Worm (Caenorhabditis elegans) whole organism, L3 larva: ENCODE data around the gene zig-2.

Experiments
- R02D3.7 ChIP-seq: fragments of 150-350 bp; optimal IDR thresholded peaks from 2 replicates; lab custom pipeline; 2014; ENCODE audit warnings: missing biosample characterization, missing genetic modification characterization
- ZK546.5 ChIP-seq: sonication (generic microtip); optimal IDR thresholded peaks from 2 replicates; lab custom pipeline; 2017; ENCODE audit warnings: missing biosample characterization, missing genetic modification characterization
- aly-2 ChIP-seq: fragments of 150-350 bp; optimal IDR thresholded peaks from 2 replicates; lab custom pipeline; 2014; ENCODE audit warnings: missing biosample characterization, missing genetic modification characterization
- ama-1 ChIP-seq: fragments of 150-350 bp; optimal IDR thresholded peaks from 2 replicates; lab custom pipeline; 2018
- ceh-16 ChIP-seq: sonication (generic microtip); optimal IDR thresholded peaks from 2 replicates; lab custom pipeline; 2017; ENCODE audit warnings: missing biosample characterization, missing genetic modification characterization
- ceh-28 ChIP-seq: fragments of 150-350 bp; optimal IDR thresholded peaks from 2 replicates; lab custom pipeline; 2014; ENCODE audit warnings: missing biosample characterization, missing genetic modification reagents, missing genetic modification characterization
- ceh-82 ChIP-seq: fragments of 150-350 bp; optimal IDR thresholded peaks from 2 replicates; lab custom pipeline; 2014; ENCODE audit warnings: missing biosample characterization, missing genetic modification characterization
- ceh-9 ChIP-seq: sonication (generic microtip); optimal IDR thresholded peaks from 2 replicates; lab custom pipeline; 2018; ENCODE audit warnings: missing biosample characterization, missing genetic modification characterization
- daf-12 ChIP-seq: fragments of 150-350 bp; optimal IDR thresholded peaks from 2 replicates; lab custom pipeline; 2014; ENCODE audit warnings: missing biosample characterization, missing genetic modification reagents, missing genetic modification characterization
- egl-27 ChIP-seq: sonication (generic microtip); optimal IDR thresholded peaks from 4 replicates; lab custom pipeline; 2017; ENCODE audit warnings: missing biosample characterization, missing genetic modification reagents, missing genetic modification characterization
- egl-5 ChIP-seq: fragments of 150-350 bp; optimal IDR thresholded peaks from 2 replicates; lab custom pipeline; 2017; ENCODE audit warnings: missing biosample characterization, missing genetic modification reagents, missing genetic modification characterization, inconsistent platforms
- elt-1 ChIP-seq: fragments of 150-350 bp; optimal IDR thresholded peaks from 2 replicates; lab custom pipeline; 2014; ENCODE audit warnings: missing biosample characterization, missing genetic modification characterization
- elt-2 ChIP-seq: sonication (generic microtip); optimal IDR thresholded peaks from 2 replicates; lab custom pipeline; 2016; ENCODE audit warnings: missing genetic modification reagents, mild to moderate bottlenecking, missing genetic modification characterization, missing compliant biosample characterization
- eor-1 ChIP-seq, 2 experiments: fragments of 150-350 bp; optimal IDR thresholded peaks; 2 replicates each; lab custom pipeline; 2014 to 2018; ENCODE audit warnings: missing biosample characterization in 2 of 2, missing genetic modification characterization in 2 of 2
- fkh-10 ChIP-seq: sonication (generic microtip); optimal IDR thresholded peaks from 2 replicates; lab custom pipeline; 2017; ENCODE audit warnings: missing biosample characterization, missing genetic modification reagents, missing genetic modification characterization
- fkh-2 ChIP-seq: fragments of 150-350 bp; optimal IDR thresholded peaks from 2 replicates; lab custom pipeline; 2014; ENCODE audit warnings: missing biosample characterization, missing genetic modification reagents, missing genetic modification characterization
- fos-1 ChIP-seq: fragments of 150-350 bp; optimal IDR thresholded peaks from 2 replicates; lab custom pipeline; 2014; ENCODE audit warnings: missing biosample characterization, missing genetic modification characterization
- hmg-11 ChIP-seq: sonication (generic microtip); optimal IDR thresholded peaks from 2 replicates; lab custom pipeline; 2016; ENCODE audit warnings: missing genetic modification characterization, missing compliant biosample characterization
- jun-1 ChIP-seq: fragments of 150-350 bp; optimal IDR thresholded peaks from 2 replicates; lab custom pipeline; 2014; ENCODE audit warnings: missing biosample characterization, missing genetic modification reagents, missing genetic modification characterization
- lin-15B ChIP-seq: fragments of 150-350 bp; optimal IDR thresholded peaks from 2 replicates; lab custom pipeline; 2014; ENCODE audit warnings: missing biosample characterization, missing genetic modification characterization
- lin-39 ChIP-seq: fragments of 150-350 bp; optimal IDR thresholded peaks from 2 replicates; lab custom pipeline; 2018; ENCODE audit warnings: missing biosample characterization, missing genetic modification reagents, missing genetic modification characterization
- lsy-12 ChIP-seq: sonication (generic microtip); optimal IDR thresholded peaks from 2 replicates; lab custom pipeline; 2016; ENCODE audit warnings: mild to moderate bottlenecking, missing genetic modification characterization, missing compliant biosample characterization
- mdl-1 ChIP-seq: fragments of 150-350 bp; optimal IDR thresholded peaks from 2 replicates; lab custom pipeline; 2014; ENCODE audit warnings: missing biosample characterization, missing genetic modification characterization
- mml-1 ChIP-seq: fragments of 150-350 bp; sonication (generic microtip); optimal IDR thresholded peaks from 3 replicates; lab custom pipeline; 2014; ENCODE audit warnings: missing biosample characterization, missing genetic modification characterization
- nfya-1 ChIP-seq: sonication (generic microtip); optimal IDR thresholded peaks from 2 replicates; lab custom pipeline; 2017; ENCODE audit warnings: missing genetic modification characterization, mild to moderate bottlenecking, missing compliant biosample characterization, antibody characterized with exemption, moderate library complexity; ENCODE audit not compliant: insufficient read depth
- nhr-11 ChIP-seq: fragments of 150-350 bp; optimal IDR thresholded peaks from 2 replicates; lab custom pipeline; 2014; ENCODE audit warnings: missing biosample characterization, missing genetic modification characterization
- nhr-12 ChIP-seq: fragments of 150-350 bp; optimal IDR thresholded peaks from 2 replicates; lab custom pipeline; 2014; ENCODE audit warnings: missing biosample characterization, missing genetic modification characterization
- nhr-23 ChIP-seq: fragments of 150-350 bp; optimal IDR thresholded peaks from 2 replicates; lab custom pipeline; 2014; ENCODE audit warnings: missing biosample characterization, missing genetic modification reagents, missing genetic modification characterization
- nhr-237 ChIP-seq: fragments of 150-350 bp; optimal IDR thresholded peaks from 2 replicates; lab custom pipeline; 2014; ENCODE audit warnings: missing biosample characterization, missing genetic modification characterization
- nhr-25 ChIP-seq: sonication (generic microtip); optimal IDR thresholded peaks from 2 replicates; lab custom pipeline; 2017; ENCODE audit warnings: missing biosample characterization, missing genetic modification characterization
- nhr-28 ChIP-seq: fragments of 150-350 bp; optimal IDR thresholded peaks from 2 replicates; lab custom pipeline; 2014; ENCODE audit warnings: missing biosample characterization, missing genetic modification characterization
- nhr-43 ChIP-seq: sonication (generic microtip); optimal IDR thresholded peaks from 2 replicates; lab custom pipeline; 2016; ENCODE audit warnings: mild to moderate bottlenecking, missing genetic modification characterization, missing compliant biosample characterization; ENCODE audit not compliant: poor library complexity, severe bottlenecking
- nhr-67 ChIP-seq: fragments of 150-350 bp; optimal IDR thresholded peaks from 2 replicates; lab custom pipeline; 2014; ENCODE audit warnings: missing biosample characterization, missing genetic modification characterization
- nhr-76 ChIP-seq: fragments of 150-350 bp; sonication (generic microtip); optimal IDR thresholded peaks from 5 replicates; lab custom pipeline; 2014; ENCODE audit warnings: missing biosample characterization, missing genetic modification characterization
- nhr-77 ChIP-seq: fragments of 150-350 bp; optimal IDR thresholded peaks from 2 replicates; lab custom pipeline; 2014; ENCODE audit warnings: missing biosample characterization, missing genetic modification characterization
- pha-4 ChIP-seq: fragments of 150-350 bp; optimal IDR thresholded peaks from 2 replicates; lab custom pipeline; 2014; ENCODE audit warnings: missing biosample characterization, missing genetic modification reagents, missing genetic modification characterization
- pqm-1 ChIP-seq: fragments of 150-350 bp; optimal IDR thresholded peaks from 2 replicates; lab custom pipeline; 2017; ENCODE audit warnings: missing biosample characterization, missing genetic modification characterization, inconsistent platforms
- sea-2 ChIP-seq: fragments of 150-350 bp; sonication (generic microtip); optimal IDR thresholded peaks from 4 replicates; lab custom pipeline; 2014; ENCODE audit warnings: missing biosample characterization, missing genetic modification reagents, missing genetic modification characterization
- skn-1 ChIP-seq: fragments of 150-350 bp; optimal IDR thresholded peaks from 2 replicates; lab custom pipeline; 2014; ENCODE audit warnings: missing biosample characterization, missing genetic modification characterization
- snpc-4 ChIP-seq: fragments of 150-350 bp; optimal IDR thresholded peaks from 2 replicates; lab custom pipeline; 2014; ENCODE audit warnings: missing biosample characterization, missing genetic modification characterization
- tbx-2 ChIP-seq: sonication (generic microtip); optimal IDR thresholded peaks from 2 replicates; lab custom pipeline; 2016; ENCODE audit warnings: mild to moderate bottlenecking, missing genetic modification characterization, missing compliant biosample characterization
- unc-62 ChIP-seq: fragments of 150-350 bp; sonication (generic microtip); optimal IDR thresholded peaks from 4 replicates; lab custom pipeline; 2014; ENCODE audit warnings: missing biosample characterization, missing genetic modification reagents, missing genetic modification characterization
- zag-1 ChIP-seq: fragments of 150-350 bp; optimal IDR thresholded peaks from 2 replicates; lab custom pipeline; 2014; ENCODE audit warnings: missing biosample characterization, missing genetic modification characterization
- ztf-11 ChIP-seq: fragments of 150-350 bp; optimal IDR thresholded peaks from 2 replicates; lab custom pipeline; 2014; ENCODE audit warnings: missing biosample characterization, missing genetic modification characterization
- ztf-4 ChIP-seq: fragments of 150-350 bp; optimal IDR thresholded peaks from 2 replicates; lab custom pipeline; 2014; ENCODE audit warnings: missing biosample characterization, missing genetic modification characterization

zig-2 gene

DNA sequence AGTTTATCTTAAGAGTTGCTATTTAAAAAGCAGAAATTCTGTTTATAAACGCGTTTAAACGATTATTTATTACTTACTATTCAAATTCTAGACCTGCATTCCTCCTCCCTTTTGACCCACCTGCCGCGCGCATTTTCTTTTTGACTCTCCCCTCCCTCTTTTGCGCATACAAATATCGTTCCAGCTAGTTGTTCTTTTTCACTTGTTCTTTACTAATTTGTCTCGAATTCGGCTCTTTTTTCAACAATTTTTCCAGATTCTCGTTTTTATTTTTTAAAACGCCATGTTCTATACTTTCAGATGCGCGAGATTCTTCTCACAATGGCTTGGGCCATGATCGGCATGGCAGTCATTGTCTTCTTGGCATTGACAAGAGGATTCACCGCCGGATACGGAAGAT is 24.1 kb upstream of the zig-2 start, which contains the start of gene F19H6.4:
Gene F19H6.4, plus strand, starts transcription at position 301 of the 400 bp plus-strand sequence.
- TF ChIP-seq lsy-12 (no peak), tbx-2 (tag; lab: Kevin White, UChicago) (no peak), daf-12 (tag; lab: Kevin White, UChicago) (no peak), unc-62 (GFP tag; lab: Kevin White, UChicago) (no peak), ZK546.5 (tag; lab: Kevin White, UChicago) (no peak), nhr-237 (tag; lab: Kevin White, UChicago) (no peak), aly-2 (tag; lab: Kevin White, UChicago) (no peak), ztf-4 (tag; lab: Kevin White, UChicago) (no peak), pha-4 (tag; lab: Kevin White, UChicago) (no peak), lin-15B (tag; lab: Kevin White, UChicago) (no peak), snpc-4 (no peak), eor-1 (tag; optimal IDR thresholded peaks at IDR 0.05; lab: Kevin White, UChicago) (no peak), mml-1 (tag; lab: Kevin White, UChicago) (no peak), nhr-25 (no peak), fos-1 (tag; lab: Kevin White, UChicago) (no peak), ceh-16 (tag; lab: Kevin White, UChicago) (no peak), sea-2 (no peak), fkh-2 (tag; lab: Kevin White, UChicago) (no peak), ceh-28 (tag; lab: Kevin White, UChicago) (no peak), zag-1 (tag; lab: Kevin White, UChicago) (no peak)

DNA sequence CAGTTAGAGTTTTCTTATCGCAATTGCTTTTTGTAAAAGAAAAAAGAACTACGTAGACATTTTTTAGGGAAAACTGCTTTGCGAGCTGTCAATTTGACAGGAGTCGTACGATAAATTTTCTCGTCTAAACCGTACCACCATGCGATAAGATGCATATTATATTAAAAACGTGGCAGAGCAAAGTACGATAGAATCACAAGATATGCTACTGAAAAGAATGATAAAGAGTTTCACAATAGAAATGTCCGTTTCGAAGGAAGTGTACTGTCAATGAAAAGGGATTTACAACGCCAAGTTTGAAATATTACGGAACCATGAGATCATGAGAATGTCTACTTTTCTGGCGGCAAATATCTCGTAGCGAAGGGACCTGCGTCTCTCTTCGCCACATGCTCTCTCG is 23.6 kb upstream of the zig-2 start, which contains the start of gene F19H6.5:
Gene F19H6.5, minus strand, starts transcription at position 101 of the 400 bp plus-strand sequence.
- TF ChIP-seq daf-12 (tag; lab: Kevin White, UChicago): no peak
- TF ChIP-seq nhr-12: no peak
- TF ChIP-seq pqm-1 (tag; lab: Kevin White, UChicago): no peak
- TF ChIP-seq fkh-10 (GFP tag; lab: Kevin White, UChicago): no peak
- TF ChIP-seq lsy-12: no peak
- TF ChIP-seq, all 47 proteins: peak for 0

DNA sequence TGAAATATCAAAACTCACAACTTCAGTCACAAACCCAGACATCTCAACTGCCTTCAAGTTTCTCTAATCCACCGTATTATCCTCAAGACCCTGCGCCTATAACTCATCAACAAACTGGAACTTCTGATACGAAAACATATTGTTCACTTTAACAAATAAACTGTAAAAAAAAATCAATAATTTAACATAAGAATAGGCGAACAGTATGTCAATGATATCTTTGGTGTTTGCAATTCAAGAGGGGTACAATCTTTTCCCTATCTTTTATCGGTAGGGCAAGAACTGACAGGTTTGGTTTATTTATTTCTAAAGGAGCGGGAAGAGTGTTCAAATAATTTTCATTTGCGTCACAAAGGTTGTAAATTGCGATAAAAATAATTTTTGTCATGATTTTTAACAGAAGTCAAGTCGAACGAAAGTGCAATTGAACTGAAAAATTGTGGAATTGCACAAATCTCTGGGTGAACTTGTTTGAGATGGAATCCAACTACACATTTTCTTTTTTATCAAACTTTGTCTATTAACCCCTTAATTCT is 21.8 kb upstream of the zig-2 start:
- no peak for TF ChIP-seq mml-1 (tag; lab: Kevin White, UChicago)
- TF ChIP-seq lsy-12: peak; percentile 95
- TF ChIP-seq fkh-2 (tag; lab: Kevin White, UChicago): peak; percentile 56
- TF ChIP-seq ceh-82 (tag; lab: Kevin White, UChicago): peak; percentile 96
- peak; percentile 99 for TF ChIP-seq fkh-10 (GFP tag; lab: Kevin White, UChicago)
- peak; percentile 94 for TF ChIP-seq snpc-4
- TF ChIP-seq ceh-28 (tag; lab: Kevin White, UChicago): peak; percentile 100
- peak; percentile 91 for TF ChIP-seq R02D3.7
- TF ChIP-seq skn-1: peak; percentile 99
- peak; percentile 100 for TF ChIP-seq jun-1 (tag; lab: Kevin White, UChicago)
- peak; percentile 96 for TF ChIP-seq nhr-28 (tag; lab: Kevin White, UChicago)
- peak; percentile 77 for TF ChIP-seq hmg-11
- peak; percentile 93 for TF ChIP-seq ztf-4 (tag; lab: Kevin White, UChicago)
- TF ChIP-seq unc-62 (GFP tag; lab: Kevin White, UChicago): peak; percentile 89
- TF ChIP-seq egl-5 (tag; lab: Kevin White, UChicago): peak; percentile 98
- TF ChIP-seq elt-2 (tag; lab: Kevin White, UChicago): peak; percentile 84
- peak; percentile 86 for TF ChIP-seq nhr-76 (tag; lab: Kevin White, UChicago)
- TF ChIP-seq egl-27: peak; percentile 87
- TF ChIP-seq nhr-67 (tag; lab: Kevin White, UChicago): peak; percentile 58
- TF ChIP-seq nhr-43: peak; percentile 99
- TF ChIP-seq eor-1 (tag; optimal IDR thresholded peaks at IDR 0.05; lab: Kevin White, UChicago): peak in 1 of 2 experiments; percentile 80
- TF ChIP-seq ztf-11 (tag; lab: Kevin White, UChicago): peak; percentile 53
- peak; percentile 25 for TF ChIP-seq nhr-12
- TF ChIP-seq ama-1 (lab: Kevin White, UChicago): no peak
- peak; percentile 87 for TF ChIP-seq nhr-25
- TF ChIP-seq tbx-2 (tag; lab: Kevin White, UChicago): peak; percentile 98
- TF ChIP-seq elt-1 (tag; lab: Kevin White, UChicago): peak; percentile 75
- TF ChIP-seq pqm-1 (tag; lab: Kevin White, UChicago): peak; percentile 93
- peak; percentile 93 for TF ChIP-seq daf-12 (tag; lab: Kevin White, UChicago)
- TF ChIP-seq lin-15B (tag; lab: Kevin White, UChicago): peak; percentile 12
- TF ChIP-seq zag-1 (tag; lab: Kevin White, UChicago): peak; percentile 88
- peak; percentile 98 for TF ChIP-seq aly-2 (tag; lab: Kevin White, UChicago)
- TF ChIP-seq nhr-23 (tag; lab: Kevin White, UChicago): peak; percentile 99
- TF ChIP-seq nhr-11 (tag; lab: Kevin White, UChicago): peak; percentile 98
- TF ChIP-seq sea-2: peak; percentile 11
- TF ChIP-seq nhr-77: peak; percentile 98
- peak; percentile 66 for TF ChIP-seq ceh-16 (tag; lab: Kevin White, UChicago)
- peak; percentile 86 for TF ChIP-seq mdl-1
- no peak for TF ChIP-seq ceh-9 (tag; lab: Kevin White, UChicago)
- TF ChIP-seq pha-4 (tag; lab: Kevin White, UChicago): peak; percentile 99
- TF ChIP-seq fos-1 (tag; lab: Kevin White, UChicago): peak; percentile 91
- peak; percentile 91 for TF ChIP-seq nfya-1 (tag; lab: Kevin White, UChicago)
- peak; percentile 72 for TF ChIP-seq ZK546.5 (tag; lab: Kevin White, UChicago)
- TF ChIP-seq lin-39 (tag; lab: Kevin White, UChicago): peak; percentile 82
